Fruit fly (Drosophila melanogaster) whole organism, prepupa: ENCODE measurements around the gene CG2983.

ENCODE experiments used
- Blimp-1 ChIP-seq: fragments of 200-800 bp; sonication (Bioruptor generic); optimal IDR thresholded peaks from 3 replicates; lab custom pipeline; 2017; ENCODE audit warnings: missing biosample characterization, missing genetic modification characterization, mild to moderate bottlenecking, moderate library complexity, missing genetic modification reagents
- CG11762 ChIP-seq: fragments of 200-800 bp; sonication (Bioruptor generic); optimal IDR thresholded peaks from 3 replicates; lab custom pipeline; 2016; ENCODE audit warnings: missing biosample characterization, missing genetic modification characterization; ENCODE audit not compliant: insufficient read depth
- CG15336 ChIP-seq: fragments of 200-800 bp; sonication (Bioruptor generic); IDR thresholded peaks from 2 replicates; pipeline ENCODE4 v1.3.6; 2022; ENCODE audit warnings: missing biosample characterization, missing genetic modification characterization
- CG1621 ChIP-seq: fragments of 200-800 bp; sonication (Bioruptor generic); optimal IDR thresholded peaks from 3 replicates; lab custom pipeline; 2018; ENCODE audit warnings: missing biosample characterization, mild to moderate bottlenecking, missing genetic modification characterization
- CG3032 ChIP-seq: fragments of 200-800 bp; optimal IDR thresholded peaks from 2 replicates; lab custom pipeline; 2019; ENCODE audit warnings: missing biosample characterization, mild to moderate bottlenecking, missing genetic modification characterization, moderate library complexity
- CG31627 ChIP-seq: fragments of 200-800 bp; sonication (Bioruptor generic); optimal IDR thresholded peaks from 3 replicates; lab custom pipeline; 2016; ENCODE audit warnings: missing biosample characterization, missing genetic modification characterization
- CG32006 ChIP-seq: fragments of 200-800 bp; sonication (Bioruptor generic); optimal IDR thresholded peaks from 3 replicates; lab custom pipeline; 2017; ENCODE audit warnings: missing biosample characterization, mild to moderate bottlenecking, missing genetic modification characterization
- CG34406 ChIP-seq: fragments of 200-800 bp; sonication (Bioruptor generic); optimal IDR thresholded peaks from 3 replicates; lab custom pipeline; 2016; ENCODE audit warnings: missing biosample characterization, missing genetic modification characterization
- CG4318 ChIP-seq: fragments of 200-800 bp; sonication (Bioruptor generic); optimal IDR thresholded peaks from 3 replicates; lab custom pipeline; 2017; ENCODE audit warnings: missing biosample characterization, mild to moderate bottlenecking, missing genetic modification characterization
- CG6163 ChIP-seq: fragments of 200-800 bp; sonication (Bioruptor generic); IDR thresholded peaks from 3 replicates; pipeline ENCODE4 v1.3.6; 2022; ENCODE audit warnings: missing biosample characterization, missing genetic modification characterization
- CG6276 ChIP-seq: fragments of 200-800 bp; sonication (Bioruptor generic); optimal IDR thresholded peaks from 2 replicates; lab custom pipeline; 2017; ENCODE audit warnings: missing biosample characterization, mild to moderate bottlenecking, missing genetic modification characterization
- CG6792 ChIP-seq: fragments of 200-800 bp; sonication (Bioruptor generic); optimal IDR thresholded peaks from 3 replicates; lab custom pipeline; 2016; ENCODE audit warnings: missing biosample characterization, missing genetic modification characterization
- CG6808 ChIP-seq: fragments of 200-800 bp; sonication (Bioruptor generic); optimal IDR thresholded peaks from 3 replicates; lab custom pipeline; 2017; ENCODE audit warnings: missing biosample characterization, missing genetic modification characterization, mild to moderate bottlenecking, moderate library complexity, missing genetic modification reagents
- CG6854 ChIP-seq: fragments of 200-800 bp; sonication (Bioruptor generic); optimal IDR thresholded peaks from 2 replicates; lab custom pipeline; 2017; ENCODE audit warnings: missing biosample characterization, mild to moderate bottlenecking, missing genetic modification characterization
- CG7368 ChIP-seq: fragments of 200-800 bp; sonication (Bioruptor generic); optimal IDR thresholded peaks from 3 replicates; lab custom pipeline; 2016; ENCODE audit warnings: missing biosample characterization, missing genetic modification characterization
- CG8119 ChIP-seq: fragments of 200-800 bp; sonication (Bioruptor generic); IDR thresholded peaks from 3 replicates; pipeline ENCODE4 v1.3.6; 2022; ENCODE audit warnings: missing biosample characterization, missing genetic modification characterization
- CG8319 ChIP-seq: fragments of 200-800 bp; sonication (Bioruptor generic); optimal IDR thresholded peaks from 3 replicates; lab custom pipeline; 2016; ENCODE audit warnings: missing biosample characterization, missing genetic modification characterization
- CG9139 ChIP-seq: fragments of 200-800 bp; sonication (Bioruptor generic); optimal IDR thresholded peaks from 3 replicates; lab custom pipeline; 2017; ENCODE audit warnings: missing biosample characterization, mild to moderate bottlenecking, missing genetic modification characterization
- Eip78C ChIP-seq: fragments of 200-800 bp; sonication (Bioruptor generic); peaks from one replicate; lab custom pipeline; 2016; ENCODE audit warnings: missing biosample characterization, missing genetic modification characterization
- Eip93F ChIP-seq: fragments of 200-800 bp; sonication (Bioruptor generic); optimal IDR thresholded peaks from 2 replicates; lab custom pipeline; 2016; ENCODE audit warnings: missing biosample characterization, mild to moderate bottlenecking, missing genetic modification characterization
- Ets21C ChIP-seq: fragments of 200-800 bp; sonication (Bioruptor generic); optimal IDR thresholded peaks from 3 replicates; lab custom pipeline; 2016; ENCODE audit warnings: missing biosample characterization, missing genetic modification characterization
- Ets96B ChIP-seq: fragments of 200-800 bp; optimal IDR thresholded peaks from 2 replicates; lab custom pipeline; 2019; ENCODE audit warnings: missing biosample characterization, mild to moderate bottlenecking, missing genetic modification characterization, moderate library complexity
- Gug ChIP-seq: fragments of 200-800 bp; sonication (Bioruptor generic); IDR thresholded peaks from 2 replicates; pipeline ENCODE4 v1.3.6; 2022; ENCODE audit warnings: missing biosample characterization, missing genetic modification characterization
- Hr38 ChIP-seq: sonication (Bioruptor generic); optimal IDR thresholded peaks from 2 replicates; lab custom pipeline; 2016; ENCODE audit warnings: missing biosample characterization, missing genetic modification characterization
- Hr39 ChIP-seq: fragments of 200-800 bp; sonication (Bioruptor generic); optimal IDR thresholded peaks from 2 replicates; lab custom pipeline; 2016; ENCODE audit warnings: missing biosample characterization, missing genetic modification characterization
- Hr4 ChIP-seq: fragments of 200-800 bp; sonication (Bioruptor generic); optimal IDR thresholded peaks from 3 replicates; lab custom pipeline; 2016; ENCODE audit warnings: missing biosample characterization, missing genetic modification characterization
- Lpt ChIP-seq: fragments of 200-800 bp; sonication (Bioruptor generic); optimal IDR thresholded peaks from 3 replicates; lab custom pipeline; 2016; ENCODE audit warnings: missing biosample characterization, missing genetic modification characterization
- Met ChIP-seq: fragments of 200-800 bp; sonication (Bioruptor generic); optimal IDR thresholded peaks from 3 replicates; lab custom pipeline; 2016; ENCODE audit warnings: missing biosample characterization, missing genetic modification characterization
- Smox ChIP-seq: fragments of 200-800 bp; sonication (Bioruptor generic); optimal IDR thresholded peaks from 3 replicates; lab custom pipeline; 2016; ENCODE audit warnings: missing biosample characterization, missing genetic modification characterization
- Sox102F ChIP-seq: fragments of 200-800 bp; sonication (Bioruptor generic); optimal IDR thresholded peaks from 2 replicates; lab custom pipeline; 2016; ENCODE audit warnings: missing biosample characterization, mild to moderate bottlenecking, missing genetic modification characterization
- Sox14 ChIP-seq: fragments of 200-800 bp; sonication (Bioruptor generic); optimal IDR thresholded peaks from 3 replicates; lab custom pipeline; 2016; ENCODE audit warnings: missing biosample characterization, missing genetic modification characterization
- achi ChIP-seq: fragments of 200-800 bp; sonication (Bioruptor generic); optimal IDR thresholded peaks from 3 replicates; lab custom pipeline; 2016; ENCODE audit warnings: missing biosample characterization, missing genetic modification characterization
- acj6 ChIP-seq: fragments of 200-800 bp; sonication (Bioruptor generic); optimal IDR thresholded peaks from 3 replicates; lab custom pipeline; 2016; ENCODE audit warnings: missing biosample characterization, missing genetic modification characterization
- dac ChIP-seq: fragments of 200-800 bp; sonication (Bioruptor generic); optimal IDR thresholded peaks from 2 replicates; lab custom pipeline; 2017; ENCODE audit warnings: missing biosample characterization, mild to moderate bottlenecking, missing genetic modification characterization
- dsx ChIP-seq: fragments of 200-800 bp; optimal IDR thresholded peaks from 3 replicates; lab custom pipeline; 2019; ENCODE audit warnings: missing biosample characterization, mild to moderate bottlenecking, missing genetic modification characterization, moderate library complexity; ENCODE audit not compliant: poor library complexity, severe bottlenecking
- eg ChIP-seq: fragments of 200-800 bp; sonication (Bioruptor generic); IDR thresholded peaks from 3 replicates; pipeline ENCODE4 v1.3.6; 2022; ENCODE audit warnings: missing biosample characterization, missing genetic modification characterization
- esn ChIP-seq: fragments of 200-800 bp; sonication (Bioruptor generic); optimal IDR thresholded peaks from 2 replicates; lab custom pipeline; 2016; ENCODE audit warnings: missing biosample characterization, mild to moderate bottlenecking, missing genetic modification characterization, moderate library complexity
- fd85E ChIP-seq: fragments of 200-800 bp; sonication (Bioruptor generic); optimal IDR thresholded peaks from 3 replicates; lab custom pipeline; 2016; ENCODE audit warnings: missing biosample characterization, missing genetic modification characterization
- lz ChIP-seq: fragments of 200-800 bp; sonication (Bioruptor generic); optimal IDR thresholded peaks from 3 replicates; lab custom pipeline; 2016; ENCODE audit warnings: missing biosample characterization, missing genetic modification characterization
- net ChIP-seq: fragments of 200-800 bp; sonication (Bioruptor generic); optimal IDR thresholded peaks from 3 replicates; lab custom pipeline; 2016; ENCODE audit warnings: missing biosample characterization, missing genetic modification characterization
- pdm3 ChIP-seq: fragments of 200-800 bp; sonication (Bioruptor generic); optimal IDR thresholded peaks from 3 replicates; lab custom pipeline; 2016; ENCODE audit warnings: missing biosample characterization, missing genetic modification characterization
- salr ChIP-seq, 2 experiments: fragments of 200-800 bp; sonication (Bioruptor generic); optimal IDR thresholded peaks; 3 replicates each; lab custom pipeline; 2016 to 2018; ENCODE audit warnings: missing biosample characterization in 2 of 2, missing genetic modification characterization in 2 of 2, mild to moderate bottlenecking in 1 of 2
- spab ChIP-seq: fragments of 200-800 bp; sonication (Bioruptor generic); optimal IDR thresholded peaks from 2 replicates; lab custom pipeline; 2017; ENCODE audit warnings: missing biosample characterization, mild to moderate bottlenecking, missing genetic modification characterization, missing genetic modification reagents
- svp ChIP-seq: fragments of 200-800 bp; sonication (Bioruptor generic); peaks from one replicate; lab custom pipeline; 2016; ENCODE audit warnings: missing biosample characterization, missing genetic modification characterization
- topi ChIP-seq: fragments of 200-800 bp; sonication (Bioruptor generic); optimal IDR thresholded peaks from 3 replicates; lab custom pipeline; 2016; ENCODE audit warnings: missing biosample characterization, missing genetic modification characterization
- vri ChIP-seq: fragments of 200-800 bp; sonication (Bioruptor generic); optimal IDR thresholded peaks from 3 replicates; lab custom pipeline; 2016; ENCODE audit warnings: missing biosample characterization, mild to moderate bottlenecking, missing genetic modification characterization

The CG2983 gene

dm6 chr2L:2878188-2878587 is 30.8 kb downstream of the CG2983 start, which contains the start of the genes Prx6a and Sbat (continued):
- TF ChIP-seq dac (GFP tag; lab: Kevin White, UChicago) (peak; percentile 24), CG6854 (GFP tag; lab: Kevin White, UChicago) (no peak), CG4318 (GFP tag; lab: Kevin White, UChicago) (no peak), Ets21C (GFP tag; lab: Kevin White, UChicago) (peak; percentile 55), CG11762 (GFP tag; lab: Kevin White, UChicago) (no peak), achi (GFP tag; lab: Kevin White, UChicago) (peak; percentile 31), Met (GFP tag; lab: Kevin White, UChicago) (peak; percentile 53), CG8319 (peak; percentile 15), vri (GFP tag; lab: Kevin White, UChicago) (peak; percentile 2), CG15336 (GFP tag; lab: Robert Waterston, UW) (no peak), spab (GFP tag; lab: Kevin White, UChicago) (no peak), Hr4 (GFP tag; lab: Kevin White, UChicago) (peak; percentile 70), acj6 (GFP tag; lab: Kevin White, UChicago) (peak; percentile 74), lz (GFP tag; lab: Kevin White, UChicago) (peak; percentile 77), CG8119 (GFP tag; lab: Robert Waterston, UW) (no peak), Eip78C (GFP tag; lab: Kevin White, UChicago) (peak; percentile 76), Smox (peak; percentile 54), dsx (GFP tag; lab: Kevin White, UChicago) (peak; percentile 55), Sox14 (GFP tag; lab: Kevin White, UChicago) (peak; percentile 73), CG6808 (GFP tag; lab: Kevin White, UChicago) (peak; percentile 43), Ets96B (tag; lab: Kevin White, UChicago) (peak; percentile 65), CG1621 (peak; percentile 58), net (GFP tag; lab: Kevin White, UChicago) (no peak), CG32006 (GFP tag; lab: Kevin White, UChicago) (peak; percentile 51), Sox102F (GFP tag; lab: Kevin White, UChicago) (peak; percentile 51), eg (GFP tag; lab: Robert Waterston, UW) (peak; percentile 44; the same call in 1 of the 3 replicates), pdm3 (peak; percentile 69), Blimp-1 (peak; percentile 2), Hr39 (GFP tag; lab: Kevin White, UChicago) (peak; percentile 74)
- TF ChIP-seq, all 60 proteins: peak for 45

DNA sequence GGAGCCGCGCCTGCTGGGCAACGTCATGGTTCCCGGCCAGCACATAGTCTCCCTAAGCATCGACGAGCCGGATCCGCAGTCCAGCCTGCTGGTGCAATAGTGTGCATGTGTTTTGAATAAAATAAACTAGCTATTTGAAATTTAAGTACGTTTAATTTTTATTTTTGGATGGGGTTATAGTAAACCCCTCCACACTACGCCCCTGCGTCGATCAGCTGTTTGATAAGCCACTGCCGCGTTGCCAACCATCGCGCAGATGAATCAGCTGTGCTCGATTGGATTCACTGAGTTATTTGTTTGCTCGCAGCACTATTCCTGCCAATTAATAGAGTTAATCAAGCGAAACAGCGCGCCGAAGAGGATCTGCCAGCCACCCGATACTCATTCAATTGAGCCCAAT is 31.4 kb downstream of the CG2983 start, which contains the start of gene RabGGTb:
RabGGTb (plus strand) TSS at position 254 of the 400 bp plus-strand sequence.
- TF ChIP-seq CG15336 (GFP tag; lab: Robert Waterston, UW), result peak; percentile 60
- peak; percentile 12 for TF ChIP-seq CG7368 (GFP tag; lab: Kevin White, UChicago)
- peak; percentile 80 for TF ChIP-seq svp (GFP tag; lab: Kevin White, UChicago)
- TF ChIP-seq Sox102F (GFP tag; lab: Kevin White, UChicago), result peak; percentile 44
- peak; percentile 60 for TF ChIP-seq CG31627 (GFP tag; lab: Kevin White, UChicago)
- TF ChIP-seq Eip93F, result no peak
- TF ChIP-seq CG6276 (GFP tag; lab: Kevin White, UChicago), result peak; percentile 21
- peak; percentile 68 for TF ChIP-seq Smox
- peak; percentile 72 for TF ChIP-seq acj6 (GFP tag; lab: Kevin White, UChicago)
- TF ChIP-seq salr (GFP tag; optimal IDR thresholded peaks at IDR 0.05; lab: Kevin White, UChicago), result no peak
- no peak for TF ChIP-seq CG4318 (GFP tag; lab: Kevin White, UChicago)
- TF ChIP-seq Hr4 (GFP tag; lab: Kevin White, UChicago), result peak; percentile 45
- TF ChIP-seq Gug (GFP tag; lab: Robert Waterston, UW), result peak; percentile 54
- peak; percentile 86 for TF ChIP-seq CG6163
- TF ChIP-seq esn (GFP tag; lab: Kevin White, UChicago), result peak; percentile 65
- TF ChIP-seq CG11762 (GFP tag; lab: Kevin White, UChicago), result peak; percentile 39
- peak; percentile 84 for TF ChIP-seq lz (GFP tag; lab: Kevin White, UChicago)
- no peak for TF ChIP-seq Hr38
- TF ChIP-seq CG34406 (GFP tag; lab: Kevin White, UChicago), result peak; percentile 48
- TF ChIP-seq topi, result peak; percentile 54
- TF ChIP-seq CG3032 (tag; lab: Kevin White, UChicago), result peak; percentile 51
- no peak for TF ChIP-seq Lpt (GFP tag; lab: Kevin White, UChicago)
- peak; percentile 22 for TF ChIP-seq vri (GFP tag; lab: Kevin White, UChicago)
- TF ChIP-seq CG8119 (GFP tag; lab: Robert Waterston, UW), result peak; percentile 71
- TF ChIP-seq CG1621, result peak; percentile 34
- TF ChIP-seq pdm3, result peak; percentile 52
- no peak for TF ChIP-seq fd85E (GFP tag; lab: Kevin White, UChicago)
- TF ChIP-seq Ets96B (tag; lab: Kevin White, UChicago), result peak; percentile 21
- TF ChIP-seq Blimp-1, result no peak
- peak; percentile 25 for TF ChIP-seq Ets21C (GFP tag; lab: Kevin White, UChicago)
- no peak for TF ChIP-seq CG9139 (GFP tag; lab: Kevin White, UChicago)
- peak; percentile 85 for TF ChIP-seq eg (GFP tag; lab: Robert Waterston, UW)
- peak; percentile 39 for TF ChIP-seq CG6792 (GFP tag; lab: Kevin White, UChicago)
- TF ChIP-seq CG6808 (GFP tag; lab: Kevin White, UChicago), result peak; percentile 35
- TF ChIP-seq Met (GFP tag; lab: Kevin White, UChicago), result peak; percentile 63
- peak; percentile 59 for TF ChIP-seq net (GFP tag; lab: Kevin White, UChicago)
- TF ChIP-seq CG8319, result peak; percentile 1
